Fruit fly (Drosophila melanogaster) whole organism, prepupa: ENCODE results near the gene ATPsynB.

Experiments
- CG10631 ChIP-seq: fragments of 200-800 bp; sonication (Bioruptor generic); optimal IDR thresholded peaks from 2 replicates; lab custom pipeline; 2016; ENCODE audit warnings: missing biosample characterization, missing genetic modification characterization
- CG10669 ChIP-seq: fragments of 200-800 bp; sonication (Bioruptor generic); optimal IDR thresholded peaks from 3 replicates; lab custom pipeline; 2018; ENCODE audit warnings: missing biosample characterization, mild to moderate bottlenecking, missing genetic modification characterization, moderate library complexity
- CG11294 ChIP-seq: fragments of 200-800 bp; sonication (Bioruptor generic); IDR thresholded peaks from 2 replicates; pipeline ENCODE4 v1.3.6; 2022; ENCODE audit warnings: missing biosample characterization, missing genetic modification characterization
- CG11762 ChIP-seq: fragments of 200-800 bp; sonication (Bioruptor generic); optimal IDR thresholded peaks from 3 replicates; lab custom pipeline; 2016; ENCODE audit warnings: missing biosample characterization, missing genetic modification characterization; ENCODE audit not compliant: insufficient read depth
- CG11902 ChIP-seq: fragments of 200-800 bp; sonication (Bioruptor generic); optimal IDR thresholded peaks from 3 replicates; lab custom pipeline; 2016; ENCODE audit warnings: missing biosample characterization, missing genetic modification characterization
- CG15336 ChIP-seq: fragments of 200-800 bp; sonication (Bioruptor generic); IDR thresholded peaks from 2 replicates; pipeline ENCODE4 v1.3.6; 2022; ENCODE audit warnings: missing biosample characterization, missing genetic modification characterization
- CG1621 ChIP-seq: fragments of 200-800 bp; sonication (Bioruptor generic); optimal IDR thresholded peaks from 3 replicates; lab custom pipeline; 2018; ENCODE audit warnings: missing biosample characterization, mild to moderate bottlenecking, missing genetic modification characterization
- CG16779 ChIP-seq: fragments of 200-800 bp; sonication (Bioruptor generic); optimal IDR thresholded peaks from 3 replicates; lab custom pipeline; 2017; ENCODE audit warnings: missing biosample characterization, mild to moderate bottlenecking, missing genetic modification characterization
- CG31627 ChIP-seq: fragments of 200-800 bp; sonication (Bioruptor generic); optimal IDR thresholded peaks from 3 replicates; lab custom pipeline; 2016; ENCODE audit warnings: missing biosample characterization, missing genetic modification characterization
- CG32006 ChIP-seq: fragments of 200-800 bp; sonication (Bioruptor generic); optimal IDR thresholded peaks from 3 replicates; lab custom pipeline; 2017; ENCODE audit warnings: missing biosample characterization, mild to moderate bottlenecking, missing genetic modification characterization
- CG34406 ChIP-seq: fragments of 200-800 bp; sonication (Bioruptor generic); optimal IDR thresholded peaks from 3 replicates; lab custom pipeline; 2016; ENCODE audit warnings: missing biosample characterization, missing genetic modification characterization
- CG3919 ChIP-seq: fragments of 200-800 bp; sonication (Bioruptor generic); optimal IDR thresholded peaks from 3 replicates; lab custom pipeline; 2016; ENCODE audit warnings: missing biosample characterization, missing genetic modification characterization
- CG4318 ChIP-seq: fragments of 200-800 bp; sonication (Bioruptor generic); optimal IDR thresholded peaks from 3 replicates; lab custom pipeline; 2017; ENCODE audit warnings: missing biosample characterization, mild to moderate bottlenecking, missing genetic modification characterization
- CG6276 ChIP-seq: fragments of 200-800 bp; sonication (Bioruptor generic); optimal IDR thresholded peaks from 2 replicates; lab custom pipeline; 2017; ENCODE audit warnings: missing biosample characterization, mild to moderate bottlenecking, missing genetic modification characterization
- CG6808 ChIP-seq: fragments of 200-800 bp; sonication (Bioruptor generic); optimal IDR thresholded peaks from 3 replicates; lab custom pipeline; 2017; ENCODE audit warnings: missing biosample characterization, missing genetic modification characterization, mild to moderate bottlenecking, moderate library complexity, missing genetic modification reagents
- CG7368 ChIP-seq: fragments of 200-800 bp; sonication (Bioruptor generic); optimal IDR thresholded peaks from 3 replicates; lab custom pipeline; 2016; ENCODE audit warnings: missing biosample characterization, missing genetic modification characterization
- CG8319 ChIP-seq: fragments of 200-800 bp; sonication (Bioruptor generic); optimal IDR thresholded peaks from 3 replicates; lab custom pipeline; 2016; ENCODE audit warnings: missing biosample characterization, missing genetic modification characterization
- CG8632 ChIP-seq: fragments of 200-800 bp; sonication (Bioruptor generic); optimal IDR thresholded peaks from 3 replicates; lab custom pipeline; 2016; ENCODE audit warnings: missing biosample characterization, missing genetic modification characterization
- CG9139 ChIP-seq: fragments of 200-800 bp; sonication (Bioruptor generic); optimal IDR thresholded peaks from 3 replicates; lab custom pipeline; 2017; ENCODE audit warnings: missing biosample characterization, mild to moderate bottlenecking, missing genetic modification characterization
- Eip75B ChIP-seq: fragments of 200-800 bp; sonication (Bioruptor generic); optimal IDR thresholded peaks from 3 replicates; lab custom pipeline; 2016; ENCODE audit warnings: missing biosample characterization, missing genetic modification characterization
- Eip78C ChIP-seq: fragments of 200-800 bp; sonication (Bioruptor generic); peaks from one replicate; lab custom pipeline; 2016; ENCODE audit warnings: missing biosample characterization, missing genetic modification characterization
- Ets21C ChIP-seq: fragments of 200-800 bp; sonication (Bioruptor generic); optimal IDR thresholded peaks from 3 replicates; lab custom pipeline; 2016; ENCODE audit warnings: missing biosample characterization, missing genetic modification characterization
- Ets96B ChIP-seq: fragments of 200-800 bp; optimal IDR thresholded peaks from 2 replicates; lab custom pipeline; 2019; ENCODE audit warnings: missing biosample characterization, mild to moderate bottlenecking, missing genetic modification characterization, moderate library complexity
- Gug ChIP-seq: fragments of 200-800 bp; sonication (Bioruptor generic); IDR thresholded peaks from 2 replicates; pipeline ENCODE4 v1.3.6; 2022; ENCODE audit warnings: missing biosample characterization, missing genetic modification characterization
- Hr39 ChIP-seq: fragments of 200-800 bp; sonication (Bioruptor generic); optimal IDR thresholded peaks from 2 replicates; lab custom pipeline; 2016; ENCODE audit warnings: missing biosample characterization, missing genetic modification characterization
- Hr4 ChIP-seq: fragments of 200-800 bp; sonication (Bioruptor generic); optimal IDR thresholded peaks from 3 replicates; lab custom pipeline; 2016; ENCODE audit warnings: missing biosample characterization, missing genetic modification characterization
- Lpt ChIP-seq: fragments of 200-800 bp; sonication (Bioruptor generic); optimal IDR thresholded peaks from 3 replicates; lab custom pipeline; 2016; ENCODE audit warnings: missing biosample characterization, missing genetic modification characterization
- Met ChIP-seq: fragments of 200-800 bp; sonication (Bioruptor generic); optimal IDR thresholded peaks from 3 replicates; lab custom pipeline; 2016; ENCODE audit warnings: missing biosample characterization, missing genetic modification characterization
- OdsH ChIP-seq: fragments of 200-800 bp; sonication (Bioruptor generic); optimal IDR thresholded peaks from 3 replicates; lab custom pipeline; 2016; ENCODE audit warnings: missing biosample characterization, missing genetic modification characterization
- Smox ChIP-seq: fragments of 200-800 bp; sonication (Bioruptor generic); optimal IDR thresholded peaks from 3 replicates; lab custom pipeline; 2016; ENCODE audit warnings: missing biosample characterization, missing genetic modification characterization
- Sox102F ChIP-seq: fragments of 200-800 bp; sonication (Bioruptor generic); optimal IDR thresholded peaks from 2 replicates; lab custom pipeline; 2016; ENCODE audit warnings: missing biosample characterization, mild to moderate bottlenecking, missing genetic modification characterization
- Sox14 ChIP-seq: fragments of 200-800 bp; sonication (Bioruptor generic); optimal IDR thresholded peaks from 3 replicates; lab custom pipeline; 2016; ENCODE audit warnings: missing biosample characterization, missing genetic modification characterization
- Sox15 ChIP-seq: fragments of 200-800 bp; sonication (Bioruptor generic); optimal IDR thresholded peaks from 3 replicates; lab custom pipeline; 2016; ENCODE audit warnings: missing biosample characterization, missing genetic modification characterization
- achi ChIP-seq: fragments of 200-800 bp; sonication (Bioruptor generic); optimal IDR thresholded peaks from 3 replicates; lab custom pipeline; 2016; ENCODE audit warnings: missing biosample characterization, missing genetic modification characterization
- acj6 ChIP-seq: fragments of 200-800 bp; sonication (Bioruptor generic); optimal IDR thresholded peaks from 3 replicates; lab custom pipeline; 2016; ENCODE audit warnings: missing biosample characterization, missing genetic modification characterization
- cyc ChIP-seq: fragments of 200-800 bp; sonication (Bioruptor generic); optimal IDR thresholded peaks from 3 replicates; lab custom pipeline; 2016; ENCODE audit warnings: missing biosample characterization, missing genetic modification characterization
- dac ChIP-seq: fragments of 200-800 bp; sonication (Bioruptor generic); optimal IDR thresholded peaks from 2 replicates; lab custom pipeline; 2017; ENCODE audit warnings: missing biosample characterization, mild to moderate bottlenecking, missing genetic modification characterization
- eg ChIP-seq: fragments of 200-800 bp; sonication (Bioruptor generic); IDR thresholded peaks from 3 replicates; pipeline ENCODE4 v1.3.6; 2022; ENCODE audit warnings: missing biosample characterization, missing genetic modification characterization
- esn ChIP-seq: fragments of 200-800 bp; sonication (Bioruptor generic); optimal IDR thresholded peaks from 2 replicates; lab custom pipeline; 2016; ENCODE audit warnings: missing biosample characterization, mild to moderate bottlenecking, missing genetic modification characterization, moderate library complexity
- fd59A ChIP-seq: fragments of 200-800 bp; sonication (Bioruptor generic); optimal IDR thresholded peaks from 2 replicates; lab custom pipeline; 2017; ENCODE audit warnings: missing biosample characterization, mild to moderate bottlenecking, missing genetic modification characterization, missing genetic modification reagents
- fd85E ChIP-seq: fragments of 200-800 bp; sonication (Bioruptor generic); optimal IDR thresholded peaks from 3 replicates; lab custom pipeline; 2016; ENCODE audit warnings: missing biosample characterization, missing genetic modification characterization
- fkh ChIP-seq: fragments of 200-800 bp; sonication (Bioruptor generic); optimal IDR thresholded peaks from 3 replicates; lab custom pipeline; 2017; ENCODE audit warnings: missing biosample characterization, mild to moderate bottlenecking, missing genetic modification characterization, moderate library complexity
- pdm3 ChIP-seq: fragments of 200-800 bp; sonication (Bioruptor generic); optimal IDR thresholded peaks from 3 replicates; lab custom pipeline; 2016; ENCODE audit warnings: missing biosample characterization, missing genetic modification characterization
- salr ChIP-seq, 2 experiments: fragments of 200-800 bp; sonication (Bioruptor generic); optimal IDR thresholded peaks; 3 replicates each; lab custom pipeline; 2016 to 2018; ENCODE audit warnings: missing biosample characterization in 2 of 2, missing genetic modification characterization in 2 of 2, mild to moderate bottlenecking in 1 of 2
- spab ChIP-seq: fragments of 200-800 bp; sonication (Bioruptor generic); optimal IDR thresholded peaks from 2 replicates; lab custom pipeline; 2017; ENCODE audit warnings: missing biosample characterization, mild to moderate bottlenecking, missing genetic modification characterization, missing genetic modification reagents
- svp ChIP-seq: fragments of 200-800 bp; sonication (Bioruptor generic); peaks from one replicate; lab custom pipeline; 2016; ENCODE audit warnings: missing biosample characterization, missing genetic modification characterization
- topi ChIP-seq: fragments of 200-800 bp; sonication (Bioruptor generic); optimal IDR thresholded peaks from 3 replicates; lab custom pipeline; 2016; ENCODE audit warnings: missing biosample characterization, missing genetic modification characterization
- vri ChIP-seq: fragments of 200-800 bp; sonication (Bioruptor generic); optimal IDR thresholded peaks from 3 replicates; lab custom pipeline; 2016; ENCODE audit warnings: missing biosample characterization, mild to moderate bottlenecking, missing genetic modification characterization

ATPsynB gene

DNA sequence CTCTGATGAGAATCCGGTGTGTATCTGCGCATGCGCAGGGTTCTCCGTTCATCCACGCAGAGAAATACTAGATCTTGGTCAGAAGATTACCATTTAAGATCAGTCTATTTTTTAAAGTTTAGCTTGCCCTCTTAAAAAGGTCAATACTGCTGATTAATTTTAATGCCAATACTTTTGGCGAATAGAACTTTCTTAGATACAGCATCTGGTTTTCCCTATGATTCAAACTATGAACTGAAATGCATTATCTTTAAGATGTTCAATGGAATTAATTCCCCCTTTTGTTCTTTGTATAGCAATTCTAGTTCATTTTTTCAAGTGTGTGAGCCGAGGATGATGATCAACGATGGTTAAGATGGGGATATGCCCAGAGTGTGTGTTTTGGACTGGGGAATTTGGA lies 12.5 kb downstream of the ATPsynB start (continued):
- TF ChIP-seq CG16779 (tag; lab: Kevin White, UChicago) (no peak), vri (GFP tag; lab: Kevin White, UChicago) (peak; percentile 37), CG10669 (GFP tag; lab: Kevin White, UChicago) (peak; percentile 79), CG11294 (GFP tag; lab: Robert Waterston, UW) (no peak), CG4318 (no peak), CG32006 (peak; percentile 47), cyc (GFP tag; lab: Kevin White, UChicago) (peak; percentile 82), CG1621 (no peak), pdm3 (peak; percentile 28), dac (GFP tag; lab: Kevin White, UChicago) (no peak), eg (GFP tag; lab: Robert Waterston, UW) (peak; percentile 42; the same call in 2 of the 3 replicates), Eip75B (peak; percentile 54), spab (peak; percentile 20), fkh (no peak), CG31627 (GFP tag; lab: Kevin White, UChicago) (peak; percentile 40)

DNA sequence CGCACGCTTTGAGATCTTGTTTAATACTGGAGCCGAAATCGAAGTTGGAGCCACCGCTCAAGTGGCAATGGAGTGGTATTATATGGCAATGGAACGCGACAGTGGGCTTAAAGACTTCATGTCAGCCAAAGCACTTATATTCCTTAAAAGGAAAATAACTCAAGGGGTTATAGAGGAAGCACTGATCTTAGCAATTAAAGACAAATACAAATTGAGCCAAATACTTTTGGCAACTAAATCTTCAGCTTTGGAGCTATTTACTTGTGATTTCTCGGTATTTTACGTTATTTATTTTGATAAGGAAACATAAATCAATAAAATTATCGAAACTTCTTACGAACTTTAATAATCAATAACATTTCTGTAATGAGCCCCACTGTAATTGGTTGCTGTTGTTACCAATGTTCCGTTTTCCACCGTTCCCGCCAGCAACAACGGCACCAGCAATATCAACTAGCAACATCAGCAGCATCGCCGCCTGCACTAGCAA lies 14.3 kb downstream of the ATPsynB start:
- peak; percentile 90 for TF ChIP-seq Gug (GFP tag; lab: Robert Waterston, UW)
- TF ChIP-seq CG16779 (tag; lab: Kevin White, UChicago): peak; percentile 89
- peak; percentile 97 for TF ChIP-seq Ets96B (tag; lab: Kevin White, UChicago)
- peak; percentile 86 for TF ChIP-seq CG9139
- TF ChIP-seq CG7368: peak; percentile 95
- TF ChIP-seq Hr4 (GFP tag; lab: Kevin White, UChicago): peak; percentile 94
- peak; percentile 58 to 90 for TF ChIP-seq salr (GFP tag; optimal IDR thresholded peaks at IDR 0.05; lab: Kevin White, UChicago)
- peak; percentile 85 for TF ChIP-seq Ets21C (GFP tag; lab: Kevin White, UChicago)
- peak; percentile 92 for TF ChIP-seq spab
- no peak for TF ChIP-seq vri (GFP tag; lab: Kevin White, UChicago)
- TF ChIP-seq CG11762 (GFP tag; lab: Kevin White, UChicago): peak; percentile 96
- TF ChIP-seq Smox (GFP tag; lab: Kevin White, UChicago): peak; percentile 88
- TF ChIP-seq CG11902 (GFP tag; lab: Kevin White, UChicago): peak; percentile 90
- TF ChIP-seq CG8319 (GFP tag; lab: Kevin White, UChicago): peak; percentile 70
- TF ChIP-seq CG15336 (GFP tag; lab: Robert Waterston, UW): peak; percentile 94
- peak; percentile 87 for TF ChIP-seq fd85E (GFP tag; lab: Kevin White, UChicago)
- peak; percentile 96 for TF ChIP-seq CG32006
- TF ChIP-seq CG1621: peak; percentile 84
- TF ChIP-seq acj6: peak; percentile 89
- peak; percentile 98 for TF ChIP-seq Lpt (GFP tag; lab: Kevin White, UChicago)
- TF ChIP-seq CG31627 (GFP tag; lab: Kevin White, UChicago): peak; percentile 81
- TF ChIP-seq Met (GFP tag; lab: Kevin White, UChicago): peak; percentile 89
- TF ChIP-seq svp (GFP tag; lab: Kevin White, UChicago): peak; percentile 93
- TF ChIP-seq Sox102F: peak; percentile 88
- TF ChIP-seq CG4318: peak; percentile 95
- peak; percentile 96 for TF ChIP-seq dac (GFP tag; lab: Kevin White, UChicago)
- peak; percentile 79 for TF ChIP-seq Hr39 (GFP tag; lab: Kevin White, UChicago)
- peak; percentile 87 for TF ChIP-seq fd59A
- peak; percentile 89 for TF ChIP-seq OdsH (GFP tag; lab: Kevin White, UChicago)
- TF ChIP-seq CG6808 (GFP tag; lab: Kevin White, UChicago): peak; percentile 98
- TF ChIP-seq CG8632 (GFP tag; lab: Kevin White, UChicago): peak; percentile 84
- TF ChIP-seq eg (GFP tag; lab: Robert Waterston, UW): peak; percentile 95
- peak; percentile 93 for TF ChIP-seq CG10631 (GFP tag; lab: Kevin White, UChicago)
- TF ChIP-seq Sox15 (GFP tag; lab: Kevin White, UChicago): peak; percentile 66
- TF ChIP-seq esn (GFP tag; lab: Kevin White, UChicago): peak; percentile 94
- peak; percentile 98 for TF ChIP-seq CG3919 (GFP tag; lab: Kevin White, UChicago)
- peak; percentile 88 for TF ChIP-seq achi
- TF ChIP-seq CG6276 (GFP tag; lab: Kevin White, UChicago): peak; percentile 96
- peak; percentile 87 for TF ChIP-seq CG34406
- peak; percentile 90 for TF ChIP-seq CG11294 (GFP tag; lab: Robert Waterston, UW)
- peak; percentile 88 for TF ChIP-seq Sox14 (GFP tag; lab: Kevin White, UChicago)
- TF ChIP-seq Eip78C: peak; percentile 97
- TF ChIP-seq topi (GFP tag; lab: Kevin White, UChicago): peak; percentile 94
- TF ChIP-seq cyc (GFP tag; lab: Kevin White, UChicago): peak; percentile 95
- peak; percentile 93 for TF ChIP-seq Eip75B
